Fruit fly (Drosophila melanogaster) whole organism, prepupa: Measurements from ENCODE around the gene Ubr3.

Source experiments
- CG16779 ChIP-seq: fragments of 200-800 bp; sonication (Bioruptor generic); optimal IDR thresholded peaks from 3 replicates; lab custom pipeline; 2017; ENCODE audit warnings: missing biosample characterization, mild to moderate bottlenecking, missing genetic modification characterization
- CG32006 ChIP-seq: fragments of 200-800 bp; sonication (Bioruptor generic); optimal IDR thresholded peaks from 3 replicates; lab custom pipeline; 2017; ENCODE audit warnings: missing biosample characterization, mild to moderate bottlenecking, missing genetic modification characterization
- CG34406 ChIP-seq: fragments of 200-800 bp; sonication (Bioruptor generic); optimal IDR thresholded peaks from 3 replicates; lab custom pipeline; 2016; ENCODE audit warnings: missing biosample characterization, missing genetic modification characterization
- CG6792 ChIP-seq: fragments of 200-800 bp; sonication (Bioruptor generic); optimal IDR thresholded peaks from 3 replicates; lab custom pipeline; 2016; ENCODE audit warnings: missing biosample characterization, missing genetic modification characterization
- CG6808 ChIP-seq: fragments of 200-800 bp; sonication (Bioruptor generic); optimal IDR thresholded peaks from 3 replicates; lab custom pipeline; 2017; ENCODE audit warnings: missing biosample characterization, missing genetic modification characterization, mild to moderate bottlenecking, moderate library complexity, missing genetic modification reagents
- CG8632 ChIP-seq: fragments of 200-800 bp; sonication (Bioruptor generic); optimal IDR thresholded peaks from 3 replicates; lab custom pipeline; 2016; ENCODE audit warnings: missing biosample characterization, missing genetic modification characterization
- Hr38 ChIP-seq: sonication (Bioruptor generic); optimal IDR thresholded peaks from 2 replicates; lab custom pipeline; 2016; ENCODE audit warnings: missing biosample characterization, missing genetic modification characterization
- OdsH ChIP-seq: fragments of 200-800 bp; sonication (Bioruptor generic); optimal IDR thresholded peaks from 3 replicates; lab custom pipeline; 2016; ENCODE audit warnings: missing biosample characterization, missing genetic modification characterization

- no peak for TF ChIP-seq CG8632 (GFP tag; lab: Kevin White, UChicago)
- TF ChIP-seq CG6792 (GFP tag; lab: Kevin White, UChicago), result no peak
- TF ChIP-seq CG32006 (GFP tag; lab: Kevin White, UChicago), result no peak
- TF ChIP-seq CG16779 (tag; lab: Kevin White, UChicago), result no peak
- TF ChIP-seq CG34406 (GFP tag; lab: Kevin White, UChicago), result no peak
- no peak for TF ChIP-seq OdsH
- peak; percentile 25 for TF ChIP-seq CG6808 (GFP tag; lab: Kevin White, UChicago)
- no peak for TF ChIP-seq Hr38 (GFP tag; lab: Kevin White, UChicago)
Measured at dm6 chrX:7986551-7986950, 50.9 kb downstream of the Ubr3 start.
